Worm (Caenorhabditis elegans): ENCODE measurements around the gene ife-5.

ife-5 gene

ce11 chrII:12241792-12242191 is 38.7 kb upstream of the ife-5 start:
- no peak for TF ChIP-seq lin-15B (tag; optimal IDR thresholded peaks at IDR 0.05)
- no peak for TF ChIP-seq nhr-237 (tag; optimal IDR thresholded peaks at IDR 0.05)
- no peak for TF ChIP-seq ceh-16 (tag; optimal IDR thresholded peaks at IDR 0.05)
- peak; percentile 76 for TF ChIP-seq ceh-28 (tag; optimal IDR thresholded peaks at IDR 0.05)
- TF ChIP-seq pqm-1 (tag; optimal IDR thresholded peaks at IDR 0.05): no peak
- TF ChIP-seq fos-1 (tag; optimal IDR thresholded peaks at IDR 0.05): no peak

ce11 chrII:12242551-12242950 is 37.9 kb upstream of the ife-5 start, which contains the start of gene Y57A10A.24:
Gene Y57A10A.24 (plus strand): TSS chrII:12242946.
- TF ChIP-seq mdl-1 (tag; optimal IDR thresholded peaks at IDR 0.05): no peak
- no peak for TF ChIP-seq zag-1 (tag; optimal IDR thresholded peaks at IDR 0.05)
- no peak for TF ChIP-seq ztf-4 (tag; optimal IDR thresholded peaks at IDR 0.05)
- TF ChIP-seq unc-39 (tag; optimal IDR thresholded peaks at IDR 0.05): no peak
- no peak for TF ChIP-seq nhr-43 (tag; optimal IDR thresholded peaks at IDR 0.05; ENCODE audit: poor library complexity, severe bottlenecking)
- no peak for TF ChIP-seq fkh-2 (tag; optimal IDR thresholded peaks at IDR 0.05)
- no peak for TF ChIP-seq pqm-1 (tag; optimal IDR thresholded peaks at IDR 0.05)
- TF ChIP-seq fkh-10 (GFP tag; optimal IDR thresholded peaks at IDR 0.05): no peak
- no peak for TF ChIP-seq nhr-28 (tag; optimal IDR thresholded peaks at IDR 0.05)
- no peak for TF ChIP-seq lsy-12 (tag; optimal IDR thresholded peaks at IDR 0.05)
- no peak for TF ChIP-seq skn-1 (tag; optimal IDR thresholded peaks at IDR 0.05)
- no peak for TF ChIP-seq pha-4 (tag; optimal IDR thresholded peaks at IDR 0.05)
- no peak for TF ChIP-seq eor-1 (tag; optimal IDR thresholded peaks at IDR 0.05)
- TF ChIP-seq nhr-12 (tag; optimal IDR thresholded peaks at IDR 0.05): no peak
- no peak for TF ChIP-seq sea-2 (GFP tag; optimal IDR thresholded peaks at IDR 0.05)
- no peak for TF ChIP-seq nhr-76 (tag; optimal IDR thresholded peaks at IDR 0.05)
- TF ChIP-seq snpc-4 (tag; optimal IDR thresholded peaks at IDR 0.05): no peak

ce11 chrII:12249042-12249441 is 31.4 kb upstream of the ife-5 start, which contains the start of gene tag-276:
Gene tag-276 (minus strand): TSS chrII:12249142.
- TF ChIP-seq fkh-2 (tag; optimal IDR thresholded peaks at IDR 0.05) (no peak), nhr-43 (tag; optimal IDR thresholded peaks at IDR 0.05; ENCODE audit: poor library complexity, severe bottlenecking) (no peak), tbx-2 (tag; optimal IDR thresholded peaks at IDR 0.05) (no peak), mdl-1 (tag; optimal IDR thresholded peaks at IDR 0.05) (no peak), daf-12 (tag; optimal IDR thresholded peaks at IDR 0.05) (no peak), nhr-12 (tag; optimal IDR thresholded peaks at IDR 0.05) (no peak), nhr-67 (tag; optimal IDR thresholded peaks at IDR 0.05) (no peak), skn-1 (tag; optimal IDR thresholded peaks at IDR 0.05) (no peak), ceh-28 (tag; optimal IDR thresholded peaks at IDR 0.05) (no peak), ceh-16 (tag; optimal IDR thresholded peaks at IDR 0.05) (no peak), nhr-11 (tag; optimal IDR thresholded peaks at IDR 0.05) (no peak), jun-1 (tag; optimal IDR thresholded peaks at IDR 0.05) (no peak), ceh-82 (tag; optimal IDR thresholded peaks at IDR 0.05) (no peak), hmg-11 (tag; optimal IDR thresholded peaks at IDR 0.05) (no peak), ztf-4 (tag; optimal IDR thresholded peaks at IDR 0.05) (no peak), aly-2 (tag; optimal IDR thresholded peaks at IDR 0.05) (no peak), nhr-237 (tag; optimal IDR thresholded peaks at IDR 0.05) (no peak), nhr-77 (tag; optimal IDR thresholded peaks at IDR 0.05) (no peak), nhr-23 (tag; optimal IDR thresholded peaks at IDR 0.05) (no peak), ztf-11 (tag; optimal IDR thresholded peaks at IDR 0.05) (no peak)

ce11 chrII:12255545-12256233 is 24.8 kb upstream of the ife-5 start:
- peak; percentile 13 for TF ChIP-seq hmg-11 (tag; optimal IDR thresholded peaks at IDR 0.05)
- peak; percentile 98 for TF ChIP-seq ceh-28 (tag; optimal IDR thresholded peaks at IDR 0.05)
- no peak for TF ChIP-seq nhr-67 (tag; optimal IDR thresholded peaks at IDR 0.05)
- no peak for TF ChIP-seq ztf-11 (tag; optimal IDR thresholded peaks at IDR 0.05)

ce11 chrII:12256528-12256927 is 23.9 kb upstream of the ife-5 start, which contains the start of gene parn-2:
Gene parn-2 (minus strand): TSS chrII:12256628.
- TF ChIP-seq pha-4 (tag; optimal IDR thresholded peaks at IDR 0.05): no peak
- TF ChIP-seq ztf-11 (tag; optimal IDR thresholded peaks at IDR 0.05): no peak
- no peak for TF ChIP-seq ceh-82 (tag; optimal IDR thresholded peaks at IDR 0.05)
- no peak for TF ChIP-seq elt-3 (tag; optimal IDR thresholded peaks at IDR 0.05)
